Fruit fly (Drosophila melanogaster) whole organism, embryonic: ENCODE measurements around the gene CG6015.

Experiments
- Antp ChIP-seq: fragments of 200-800 bp; sonication (Bioruptor generic); optimal IDR thresholded peaks from 3 replicates; lab custom pipeline; 2016; ENCODE audit warnings: missing biosample characterization, missing genetic modification characterization
- Asciz ChIP-seq: fragments of 200-800 bp; sonication (Bioruptor generic); optimal IDR thresholded peaks from 2 replicates; lab custom pipeline; 2017; ENCODE audit warnings: missing biosample characterization, mild to moderate bottlenecking, missing genetic modification characterization, missing genetic modification reagents
- B-H2 ChIP-seq: fragments of 200-800 bp; sonication (Bioruptor generic); optimal IDR thresholded peaks from 2 replicates; lab custom pipeline; 2018; ENCODE audit warnings: missing biosample characterization, mild to moderate bottlenecking, missing genetic modification characterization
- BEAF-32 ChIP-seq: fragments of 200-800 bp; sonication (Bioruptor generic); optimal IDR thresholded peaks from 3 replicates; lab custom pipeline; 2017; ENCODE audit warnings: missing biosample characterization, missing genetic modification characterization, mild to moderate bottlenecking, moderate library complexity, missing genetic modification reagents
- C15 ChIP-seq: fragments of 200-800 bp; sonication (Bioruptor generic); IDR thresholded peaks from 3 replicates; pipeline ENCODE4 v1.3.6; 2022; ENCODE audit warnings: missing biosample characterization, missing genetic modification characterization
- CG10209 ChIP-seq: fragments of 200-800 bp; sonication (Bioruptor generic); optimal IDR thresholded peaks from 3 replicates; lab custom pipeline; 2017; ENCODE audit warnings: missing biosample characterization, mild to moderate bottlenecking, missing genetic modification characterization, missing genetic modification reagents
- CG10366 ChIP-seq: fragments of 200-800 bp; sonication (Bioruptor generic); IDR thresholded peaks from 2 replicates; pipeline ENCODE4 v1.3.6; 2022; ENCODE audit warnings: missing biosample characterization, missing genetic modification characterization
- CG10959 ChIP-seq: fragments of 200-800 bp; sonication (Bioruptor generic); IDR thresholded peaks from 2 replicates; pipeline ENCODE4 v1.3.6; 2022; ENCODE audit warnings: missing biosample characterization, missing genetic modification characterization
- CG11247 ChIP-seq: fragments of 200-800 bp; sonication (Bioruptor generic); IDR thresholded peaks from 2 replicates; pipeline ENCODE4 v1.3.6; 2022; ENCODE audit warnings: missing biosample characterization, missing genetic modification characterization
- CG11723 ChIP-seq: fragments of 200-800 bp; sonication (Bioruptor generic); optimal IDR thresholded peaks from 2 replicates; lab custom pipeline; 2017; ENCODE audit warnings: missing biosample characterization, mild to moderate bottlenecking, missing genetic modification characterization
- CG13424 ChIP-seq: fragments of 200-800 bp; sonication (Bioruptor generic); optimal IDR thresholded peaks from 2 replicates; lab custom pipeline; 2019; ENCODE audit warnings: missing biosample characterization, mild to moderate bottlenecking, missing genetic modification characterization, moderate library complexity
- CG14965 ChIP-seq: fragments of 200-800 bp; sonication (Bioruptor generic); optimal IDR thresholded peaks from 2 replicates; lab custom pipeline; 2016; ENCODE audit warnings: missing biosample characterization, missing genetic modification characterization, borderline replicate concordance
- CG1603 ChIP-seq: fragments of 200-800 bp; sonication (Bioruptor generic); optimal IDR thresholded peaks from 2 replicates; lab custom pipeline; 2019; ENCODE audit warnings: missing biosample characterization, mild to moderate bottlenecking, missing genetic modification characterization, moderate library complexity
- CG16815 ChIP-seq: fragments of 200-800 bp; sonication (Bioruptor generic); optimal IDR thresholded peaks from 3 replicates; lab custom pipeline; 2017; ENCODE audit warnings: missing biosample characterization, mild to moderate bottlenecking, missing genetic modification characterization
- CG17568 ChIP-seq: fragments of 200-800 bp; sonication (Bioruptor generic); optimal IDR thresholded peaks from 2 replicates; lab custom pipeline; 2018; ENCODE audit warnings: missing biosample characterization, mild to moderate bottlenecking, missing genetic modification characterization, moderate library complexity
- CG17912 ChIP-seq: fragments of 200-800 bp; sonication (Bioruptor generic); optimal IDR thresholded peaks from 2 replicates; lab custom pipeline; 2018; ENCODE audit warnings: missing biosample characterization, mild to moderate bottlenecking, missing genetic modification characterization
- CG2678 ChIP-seq: fragments of 200-800 bp; sonication (Bioruptor generic); optimal IDR thresholded peaks from 3 replicates; lab custom pipeline; 2019; ENCODE audit warnings: missing biosample characterization, mild to moderate bottlenecking, missing genetic modification characterization, moderate library complexity
- CG31224 ChIP-seq: fragments of 200-800 bp; sonication (Bioruptor generic); IDR thresholded peaks from 2 replicates; pipeline ENCODE4 v1.3.6; 2022; ENCODE audit warnings: missing biosample characterization, missing genetic modification characterization
- CG3726 ChIP-seq: fragments of 200-800 bp; sonication (Bioruptor generic); IDR thresholded peaks from 3 replicates; pipeline ENCODE4, ENCODE4 v1.3.6; 2022; ENCODE audit warnings: missing biosample characterization, missing genetic modification characterization
- CG3838 ChIP-seq: fragments of 200-800 bp; sonication (Bioruptor generic); optimal IDR thresholded peaks from 3 replicates; lab custom pipeline; 2016; ENCODE audit warnings: missing biosample characterization, missing genetic modification characterization
- CG43689 ChIP-seq: fragments of 200-800 bp; sonication (Bioruptor generic); IDR thresholded peaks from 2 replicates; pipeline ENCODE4 v1.3.6; 2022; ENCODE audit warnings: missing biosample characterization, missing genetic modification characterization
- CG4424 ChIP-seq: fragments of 200-800 bp; sonication (Bioruptor generic); optimal IDR thresholded peaks from 3 replicates; lab custom pipeline; 2016; ENCODE audit warnings: missing biosample characterization, missing genetic modification characterization
- CG4707 ChIP-seq: fragments of 200-800 bp; sonication (Bioruptor generic); optimal IDR thresholded peaks from 2 replicates; lab custom pipeline; 2018; ENCODE audit warnings: missing biosample characterization, mild to moderate bottlenecking, missing genetic modification characterization, moderate library complexity
- CG6254 ChIP-seq: fragments of 200-800 bp; sonication (Bioruptor generic); optimal IDR thresholded peaks from 3 replicates; lab custom pipeline; 2017; ENCODE audit warnings: mild to moderate bottlenecking, missing biosample characterization, missing genetic modification reagents, missing genetic modification characterization
- CG7357 ChIP-seq: fragments of 200-800 bp; sonication (Bioruptor generic); IDR thresholded peaks from 3 replicates; pipeline ENCODE4 v1.3.6; 2022; ENCODE audit warnings: missing biosample characterization, missing genetic modification characterization
- CG8359 ChIP-seq: fragments of 200-800 bp; sonication (Bioruptor generic); optimal IDR thresholded peaks from 2 replicates; lab custom pipeline; 2017; ENCODE audit warnings: missing biosample characterization, mild to moderate bottlenecking, missing genetic modification characterization, borderline replicate concordance
- CG8765 ChIP-seq: fragments of 200-800 bp; sonication (Bioruptor generic); IDR thresholded peaks from 2 replicates; pipeline ENCODE4 v1.3.6; 2022; ENCODE audit warnings: missing biosample characterization, missing genetic modification characterization
- CG9876 ChIP-seq: fragments of 200-800 bp; sonication (Bioruptor generic); optimal IDR thresholded peaks from 2 replicates; lab custom pipeline; 2016; ENCODE audit warnings: missing biosample characterization, missing genetic modification characterization
- D19A ChIP-seq: fragments of 200-800 bp; optimal IDR thresholded peaks from 3 replicates; lab custom pipeline; 2019; ENCODE audit warnings: missing biosample characterization, mild to moderate bottlenecking, missing genetic modification characterization, moderate library complexity
- HLHmδ ChIP-seq: fragments of 200-800 bp; sonication (Bioruptor generic); optimal IDR thresholded peaks from 2 replicates; lab custom pipeline; 2018; ENCODE audit warnings: missing biosample characterization, mild to moderate bottlenecking, missing genetic modification characterization, moderate library complexity
- HmgD ChIP-seq: fragments of 200-800 bp; sonication (Bioruptor generic); optimal IDR thresholded peaks from 3 replicates; lab custom pipeline; 2016; ENCODE audit warnings: missing biosample characterization, missing genetic modification characterization
- Myb ChIP-seq: fragments of 200-800 bp; sonication (Bioruptor generic); optimal IDR thresholded peaks from 2 replicates; lab custom pipeline; 2016; ENCODE audit warnings: missing biosample characterization, missing genetic modification characterization
- NfI ChIP-seq: fragments of 200-800 bp; sonication (Bioruptor generic); optimal IDR thresholded peaks from 3 replicates; lab custom pipeline; 2018; ENCODE audit warnings: missing biosample characterization, mild to moderate bottlenecking, missing genetic modification characterization, moderate library complexity
- Poxn ChIP-seq: fragments of 200-800 bp; sonication (Bioruptor generic); IDR thresholded peaks from 2 replicates; pipeline ENCODE4 v1.3.6; 2022; ENCODE audit warnings: missing biosample characterization, missing genetic modification characterization
- Xbp1 ChIP-seq: fragments of 200-800 bp; sonication (Bioruptor generic); optimal IDR thresholded peaks from 3 replicates; lab custom pipeline; 2016; ENCODE audit warnings: missing biosample characterization, mild to moderate bottlenecking, missing genetic modification characterization
- aop ChIP-seq: fragments of 200-800 bp; sonication (Bioruptor generic); IDR thresholded peaks from 2 replicates; pipeline ENCODE4 v1.3.6; 2022; ENCODE audit warnings: missing biosample characterization, missing genetic modification characterization
- ase ChIP-seq: fragments of 200-800 bp; sonication (Bioruptor generic); IDR thresholded peaks from 3 replicates; pipeline ENCODE4 v1.3.6; 2022; ENCODE audit warnings: missing biosample characterization, missing genetic modification characterization
- ato ChIP-seq: fragments of 200-800 bp; sonication (Bioruptor generic); IDR thresholded peaks from 2 replicates; pipeline ENCODE4 v1.3.6; 2022; ENCODE audit warnings: missing biosample characterization, missing genetic modification characterization; ENCODE audit not compliant: partially characterized antibody
- az2 ChIP-seq: fragments of 200-800 bp; sonication (Bioruptor generic); optimal IDR thresholded peaks from 3 replicates; lab custom pipeline; 2016; ENCODE audit warnings: missing biosample characterization, missing genetic modification characterization
- chif ChIP-seq, 2 experiments: fragments of 200-800 bp; sonication (Bioruptor generic); optimal IDR thresholded peaks; 3 replicates each; lab custom pipeline; 2016; ENCODE audit warnings: missing biosample characterization in 2 of 2, missing genetic modification characterization in 2 of 2
- gce ChIP-seq: fragments of 200-800 bp; sonication (Bioruptor generic); IDR thresholded peaks from 3 replicates; pipeline ENCODE4 v1.3.6; 2022; ENCODE audit warnings: missing biosample characterization, missing genetic modification characterization
- gsb-n ChIP-seq: fragments of 200-800 bp; sonication (Bioruptor generic); optimal IDR thresholded peaks from 3 replicates; lab custom pipeline; 2018; ENCODE audit warnings: missing biosample characterization, mild to moderate bottlenecking, missing genetic modification characterization
- gt ChIP-seq: fragments of 200-800 bp; sonication (Bioruptor generic); IDR thresholded peaks from 2 replicates; pipeline ENCODE4 v1.3.6; 2022; ENCODE audit warnings: missing biosample characterization, missing genetic modification characterization
- knrl ChIP-seq: fragments of 200-800 bp; sonication (Bioruptor generic); IDR thresholded peaks from 3 replicates; pipeline ENCODE4 v1.3.6; 2022; ENCODE audit warnings: missing biosample characterization, missing genetic modification characterization; ENCODE audit not compliant: partially characterized antibody
- nerfin-2 ChIP-seq: fragments of 200-800 bp; sonication (Bioruptor generic); IDR thresholded peaks from 2 replicates; pipeline ENCODE4 v1.3.6; 2022; ENCODE audit warnings: missing biosample characterization, missing genetic modification characterization; ENCODE audit not compliant: partially characterized antibody
- sim ChIP-seq: fragments of 200-800 bp; sonication (Bioruptor generic); IDR thresholded peaks from 2 replicates; pipeline ENCODE4 v1.3.6; 2022; ENCODE audit warnings: missing biosample characterization, missing genetic modification characterization
- tgo ChIP-seq: fragments of 200-800 bp; sonication (Bioruptor generic); IDR thresholded peaks from 3 replicates; pipeline ENCODE4 v1.3.6; 2022; ENCODE audit warnings: missing biosample characterization, missing genetic modification characterization
- vfl ChIP-seq: fragments of 200-800 bp; sonication (Bioruptor generic); optimal IDR thresholded peaks from 2 replicates; lab custom pipeline; 2016; ENCODE audit warnings: missing biosample characterization, missing genetic modification characterization
- vnd ChIP-seq: fragments of 200-800 bp; sonication (Bioruptor generic); IDR thresholded peaks from 3 replicates; pipeline ENCODE4 v1.3.6; 2022; ENCODE audit warnings: missing biosample characterization, missing genetic modification characterization; ENCODE audit not compliant: partially characterized antibody

Gene CG6015

dm6 chr3R:22018777-22019420 is 15.2 kb downstream of the CG6015 start, which contains the start of gene Idh3b (continued):
- TF ChIP-seq Myb (peak; percentile 88), C15 (GFP tag; lab: Robert Waterston, UW) (no peak), CG6254 (GFP tag; lab: Kevin White, UChicago) (no peak), gsb-n (tag; lab: Kevin White, UChicago) (no peak), knrl (GFP tag; lab: Robert Waterston, UW) (peak; percentile 94), CG11723 (GFP tag; lab: Kevin White, UChicago) (no peak), HLHmδ (peak; percentile 8), CG9876 (GFP tag; lab: Kevin White, UChicago) (peak; percentile 27), ase (GFP tag; lab: Robert Waterston, UW) (no peak), CG8359 (GFP tag; lab: Kevin White, UChicago) (no peak), sim (GFP tag; lab: Robert Waterston, UW) (no peak), CG7357 (GFP tag; lab: Robert Waterston, UW) (0 out of 3 replicates have a peak, but pooled peaks have one; percentile 39), CG14965 (GFP tag; lab: Kevin White, UChicago) (no peak), CG10366 (GFP tag; lab: Robert Waterston, UW) (no peak; the same call in 1 of the 2 replicates), vfl (GFP tag; lab: Kevin White, UChicago) (peak; percentile 76), CG4424 (GFP tag; lab: Kevin White, UChicago) (peak; percentile 53), ato (peak; percentile 88), az2 (GFP tag; lab: Kevin White, UChicago) (peak; percentile 59), CG1603 (peak; percentile 91), CG3726 (no peak), nerfin-2 (GFP tag; lab: Robert Waterston, UW) (peak; percentile 72), Poxn (no peak), CG10209 (GFP tag; lab: Kevin White, UChicago) (no peak), CG16815 (peak; percentile 12), tgo (GFP tag; lab: Robert Waterston, UW) (no peak), CG17568 (no peak), CG8765 (GFP tag; lab: Robert Waterston, UW) (no peak), HmgD (GFP tag; lab: Kevin White, UChicago) (peak; percentile 64), CG4707 (GFP tag; lab: Kevin White, UChicago) (no peak), CG10959 (peak; percentile 15; the same call in 1 of the 2 replicates), D19A (no peak), BEAF-32 (GFP tag; lab: Kevin White, UChicago) (peak; percentile 94), NfI (GFP tag; lab: Kevin White, UChicago) (no peak), aop (no peak; the same call in 1 of the 2 replicates), gt (GFP tag; lab: Robert Waterston, UW) (no peak), Antp (GFP tag; lab: Kevin White, UChicago) (peak; percentile 83), CG13424 (tag; lab: Kevin White, UChicago) (no peak), CG17912 (peak; percentile 59), Xbp1 (GFP tag; lab: Kevin White, UChicago) (peak; percentile 76), B-H2 (GFP tag; lab: Kevin White, UChicago) (peak; percentile 87), CG43689 (GFP tag; lab: Robert Waterston, UW) (no peak; the same call in 1 of the 2 replicates), Asciz (GFP tag; lab: Kevin White, UChicago) (no peak), CG11247 (peak; percentile 74; the same call in 1 of the 2 replicates), CG3838 (no peak), CG2678 (no peak), chif (GFP tag; optimal IDR thresholded peaks at IDR 0.05; lab: Kevin White, UChicago) (no peak), CG31224 (GFP tag; lab: Robert Waterston, UW) (peak; percentile 43; the same call in 1 of the 2 replicates), gce (no peak), vnd (peak; percentile 86)
